Worm (Caenorhabditis elegans): ENCODE data around the gene srh-27.
"Not testable (repeated sequence)": the region's sequence is repeated elsewhere in the genome, so short reads cannot be mapped to it uniquely, and the experiment has no call there.

The srh-27 gene

DNA sequence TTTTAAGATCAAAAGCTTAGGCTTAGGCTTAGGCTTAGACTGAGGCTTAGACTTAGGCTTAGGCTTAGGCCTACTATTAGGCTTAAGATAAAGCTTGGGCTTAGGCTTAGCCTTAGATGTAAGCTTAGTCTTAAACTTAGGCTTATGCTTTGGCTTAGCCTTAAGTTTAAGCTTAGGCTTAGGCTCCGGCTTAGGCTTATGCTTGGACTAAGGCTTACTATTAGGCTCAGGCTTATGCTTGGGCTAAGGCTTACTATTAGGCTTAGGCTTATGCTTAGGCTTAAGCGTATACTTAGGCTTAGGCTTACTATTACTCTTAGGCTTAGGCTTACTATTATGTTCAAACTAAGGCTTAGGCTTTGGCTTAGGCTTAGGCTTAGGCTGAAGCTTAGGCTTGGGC lies 11.6 kb upstream of the srh-27 start:
- no peak for TF ChIP-seq W03F9.2 (tag; optimal IDR thresholded peaks at IDR 0.05)
- TF ChIP-seq him-1 (tag; optimal IDR thresholded peaks at IDR 0.05): no peak
- no peak for TF ChIP-seq dao-5 (tag; optimal IDR thresholded peaks at IDR 0.05)

DNA sequence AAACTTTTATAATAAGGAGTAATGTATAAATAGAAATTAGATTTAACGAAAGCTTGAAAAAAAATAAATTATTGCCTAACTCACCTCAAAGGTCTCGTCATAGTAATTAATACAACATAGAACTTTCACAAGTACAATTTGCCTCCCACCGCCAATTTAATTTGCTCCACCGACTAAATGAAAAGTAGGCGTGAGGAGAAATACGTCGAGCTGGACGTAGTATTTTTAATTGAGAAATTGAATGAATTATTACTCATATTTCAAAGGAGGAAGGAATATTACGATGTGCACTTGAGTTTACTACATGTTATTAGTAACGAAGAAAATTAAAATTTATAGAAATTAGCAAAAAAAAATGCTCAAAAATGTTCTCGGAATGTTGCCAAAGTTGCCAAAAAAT lies 9.9 kb upstream of the srh-27 start, which contains the start of gene Y57A10C.9:
Gene Y57A10C.9 (minus strand): TSS at position 101 of the 400 bp plus-strand sequence.
- TF ChIP-seq him-1 (tag; optimal IDR thresholded peaks at IDR 0.05) (no peak), dao-5 (tag; optimal IDR thresholded peaks at IDR 0.05) (no peak), W03F9.2 (tag; optimal IDR thresholded peaks at IDR 0.05) (no peak)

ce11 chrII:12441164-12441563 lies 7.2 kb upstream of the srh-27 start, which contains the start of gene Y57A10C.10:
TSS of gene Y57A10C.10 (minus strand) at chrII:12441264.
- TF ChIP-seq W03F9.2, him-1, dao-5 (tag; optimal IDR thresholded peaks at IDR 0.05): not testable (repeated sequence)

DNA sequence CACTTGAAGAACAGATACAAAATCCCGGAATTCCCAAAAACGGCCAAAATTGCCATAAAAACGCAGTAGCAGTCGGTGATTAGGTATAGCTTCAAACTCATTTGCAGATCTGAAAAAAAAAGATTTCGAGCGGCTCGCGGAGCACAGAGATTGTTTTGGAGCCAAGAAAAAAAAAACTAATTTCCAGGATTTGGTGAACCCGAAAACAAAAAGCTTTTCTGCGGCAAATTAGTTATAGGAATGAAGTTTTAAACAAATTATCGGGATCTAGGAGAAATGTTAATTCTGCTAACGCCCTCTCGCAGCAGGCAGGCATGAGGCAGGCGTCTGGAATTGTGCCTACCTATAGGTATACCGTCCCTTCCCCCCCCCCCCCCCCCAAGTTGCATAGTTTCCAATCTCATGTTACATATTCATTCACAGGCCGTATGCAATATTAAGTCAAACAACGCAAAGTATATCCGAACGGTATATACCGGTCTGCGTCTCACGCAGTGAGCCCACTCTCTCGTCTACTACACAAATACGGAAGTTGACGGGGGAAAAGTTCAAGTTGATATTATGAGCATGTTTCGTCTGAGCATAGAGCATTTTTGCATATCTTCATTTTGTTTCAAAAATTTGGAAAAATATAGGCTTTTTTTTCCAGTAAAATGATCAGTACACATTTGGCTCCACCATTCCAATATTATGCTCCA lies 3.5 kb upstream of the srh-27 start, which contains the start of the genes W05H5.1 and pitr-6:
Gene W05H5.1 (minus strand): TSS at position 101 of the 698 bp plus-strand sequence.
Gene pitr-6 (plus strand): TSS at position 648 of the 698 bp plus-strand sequence.
- TF ChIP-seq dao-5 (tag; optimal IDR thresholded peaks at IDR 0.05) (no peak), W03F9.2 (tag; optimal IDR thresholded peaks at IDR 0.05) (no peak), him-1 (tag; optimal IDR thresholded peaks at IDR 0.05) (no peak)

ce11 chrII:12449849-12450248 lies 1.5 kb downstream of the srh-27 start, which contains the start of gene sre-34:
TSS of gene sre-34 (plus strand) at chrII:12450149.
- TF ChIP-seq him-1 (tag; optimal IDR thresholded peaks at IDR 0.05) (no peak), dao-5 (tag; optimal IDR thresholded peaks at IDR 0.05) (no peak), W03F9.2 (tag; optimal IDR thresholded peaks at IDR 0.05) (no peak)

DNA sequence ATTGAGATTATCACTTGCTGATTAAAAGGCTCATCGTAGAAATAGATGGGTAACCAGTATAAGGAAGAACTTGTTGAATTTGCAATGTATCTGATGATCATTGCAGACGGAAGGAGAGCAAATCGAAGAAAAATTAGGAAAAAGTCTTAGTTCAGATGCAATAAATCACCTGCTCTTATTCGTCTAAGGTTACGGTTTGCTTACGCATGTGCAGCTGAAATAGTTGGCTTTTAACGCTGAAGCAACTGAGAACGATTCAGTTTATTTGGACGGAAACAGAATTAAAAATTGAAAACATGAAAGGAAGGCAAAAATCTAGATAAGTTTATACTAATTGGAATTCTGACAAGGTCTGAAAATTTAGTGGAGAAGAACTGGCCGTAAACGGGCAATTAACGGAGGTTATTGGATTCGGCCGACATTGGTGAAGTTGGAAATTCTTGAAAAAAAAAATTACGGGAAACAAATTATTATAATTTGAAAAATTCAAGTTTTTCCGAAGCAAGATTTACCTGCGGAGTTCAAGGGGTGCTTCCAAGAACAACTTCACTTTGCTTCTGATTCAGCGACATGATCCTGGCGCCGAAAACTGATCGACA lies 4.5 kb downstream of the srh-27 start, which contains the start of the genes sre-35 and sre-33:
Gene sre-35 (minus strand): TSS at position 101 of the 599 bp plus-strand sequence.
Gene sre-33 (plus strand): TSS at position 549 of the 599 bp plus-strand sequence.
- TF ChIP-seq him-1 (tag; optimal IDR thresholded peaks at IDR 0.05) (no peak), W03F9.2 (tag; optimal IDR thresholded peaks at IDR 0.05) (no peak), dao-5 (tag; optimal IDR thresholded peaks at IDR 0.05) (no peak)

DNA sequence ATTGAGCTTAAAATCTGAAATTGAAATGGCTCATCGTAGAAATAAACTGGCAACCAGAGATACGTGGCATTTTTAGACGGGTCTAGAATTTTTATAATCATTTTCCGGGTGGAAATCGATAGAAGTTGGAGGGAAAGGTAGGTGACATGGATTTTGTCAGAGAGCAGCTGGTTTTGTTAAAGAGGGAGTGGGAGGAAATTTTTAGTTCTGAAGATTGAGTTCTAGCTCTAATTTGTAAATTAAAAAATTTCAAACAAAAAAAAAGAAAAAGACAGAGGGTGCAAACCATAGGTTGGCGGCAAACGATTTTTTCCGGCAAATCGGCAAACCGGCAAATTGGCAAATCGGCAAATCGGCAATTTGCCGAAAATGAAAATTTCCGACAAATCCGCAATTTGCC lies 8.3 kb downstream of the srh-27 start, which contains the start of gene sre-32:
Gene sre-32 (minus strand): TSS at position 101 of the 400 bp plus-strand sequence.
- TF ChIP-seq him-1 (tag; optimal IDR thresholded peaks at IDR 0.05) (no peak), W03F9.2 (tag; optimal IDR thresholded peaks at IDR 0.05) (no peak), dao-5 (tag; optimal IDR thresholded peaks at IDR 0.05) (no peak)

DNA sequence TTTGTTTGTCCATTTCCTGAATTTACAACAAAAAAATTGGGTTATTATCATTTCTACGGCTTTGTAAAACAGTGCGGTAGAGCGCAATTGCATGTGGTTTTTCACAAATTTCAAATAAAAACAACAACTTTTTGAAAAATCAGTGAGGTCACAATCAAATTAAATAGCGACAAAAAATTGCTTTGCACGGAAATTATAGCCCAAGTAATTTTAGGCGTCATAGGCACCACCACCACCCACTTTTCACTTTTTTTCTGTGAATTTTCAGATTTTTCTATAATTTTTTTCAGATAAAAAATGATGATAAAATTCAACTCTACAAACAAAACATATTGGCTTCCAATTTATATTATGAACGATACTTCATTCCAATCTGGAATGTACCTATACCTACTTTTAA lies 8.9 kb downstream of the srh-27 start, which contains the start of gene sre-38:
Gene sre-38 (plus strand): TSS at position 301 of the 400 bp plus-strand sequence.
- TF ChIP-seq W03F9.2 (tag; optimal IDR thresholded peaks at IDR 0.05) (no peak), dao-5 (tag; optimal IDR thresholded peaks at IDR 0.05) (no peak), him-1 (tag; optimal IDR thresholded peaks at IDR 0.05) (no peak)

DNA sequence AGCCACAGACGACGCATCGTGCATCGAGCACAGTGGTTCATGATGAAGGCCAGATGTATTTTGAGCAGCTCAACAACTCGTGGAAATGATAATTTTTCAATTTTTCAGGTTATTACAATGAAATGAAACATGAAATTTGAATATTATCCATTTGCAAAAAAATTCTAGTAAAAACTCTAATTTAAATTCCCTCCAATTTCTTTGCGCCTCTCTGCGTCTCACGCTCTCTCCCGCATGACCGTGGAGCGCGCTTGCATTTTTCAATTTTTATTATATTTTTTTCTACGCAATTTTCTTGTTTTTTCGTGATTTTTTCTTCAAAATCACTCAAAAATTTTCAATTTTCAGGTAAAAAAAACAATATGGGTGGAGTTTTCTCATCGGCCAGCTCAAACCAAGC lies 11.1 kb downstream of the srh-27 start, which contains the start of gene tag-281:
Gene tag-281 (plus strand): TSS at position 340 of the 400 bp plus-strand sequence.
- peak; percentile 72 for TF ChIP-seq W03F9.2 (tag; optimal IDR thresholded peaks at IDR 0.05)
- TF ChIP-seq him-1 (tag; optimal IDR thresholded peaks at IDR 0.05): no peak

ce11 chrII:12460602-12461453 lies 12.5 kb downstream of the srh-27 start, which contains the start of gene tag-280:
TSS of gene tag-280 (plus strand) at chrII:12460652.
- no peak for TF ChIP-seq W03F9.2 (tag; optimal IDR thresholded peaks at IDR 0.05)
- no peak for TF ChIP-seq dao-5 (tag; optimal IDR thresholded peaks at IDR 0.05)
- no peak for TF ChIP-seq him-1 (tag; optimal IDR thresholded peaks at IDR 0.05)

- TF ChIP-seq dao-5 (tag; optimal IDR thresholded peaks at IDR 0.05) (no peak), him-1 (tag; optimal IDR thresholded peaks at IDR 0.05) (no peak), W03F9.2 (tag; optimal IDR thresholded peaks at IDR 0.05) (no peak)
Measured at ce11 chrII:12462244-12462643, 13.9 kb downstream of the srh-27 start, which contains the start of gene F15A4.2. TSS of gene F15A4.2 (plus strand) at chrII:12462544.

DNA sequence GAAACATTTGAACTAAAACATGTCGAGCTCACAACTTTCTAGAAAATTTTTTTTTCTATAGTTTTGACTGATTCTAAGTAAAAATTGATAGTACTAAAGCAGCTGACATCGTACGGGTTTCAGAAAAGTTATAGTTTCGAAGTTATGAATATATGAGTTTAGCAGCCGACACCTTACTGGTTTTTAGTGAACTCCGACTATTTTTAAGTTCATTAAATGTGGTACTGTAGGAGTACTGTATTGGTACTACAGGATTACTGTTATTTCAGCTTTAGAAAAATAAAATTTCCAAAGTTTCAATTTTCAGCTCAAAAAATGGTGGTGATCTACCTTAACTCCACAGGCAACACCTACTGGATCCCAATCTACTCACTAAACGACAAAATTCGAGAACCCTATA lies 17.2 kb downstream of the srh-27 start, which contains the start of gene sre-37:
Gene sre-37 (plus strand): TSS at position 301 of the 400 bp plus-strand sequence.
- TF ChIP-seq him-1 (tag; optimal IDR thresholded peaks at IDR 0.05): no peak
- no peak for TF ChIP-seq W03F9.2 (tag; optimal IDR thresholded peaks at IDR 0.05)
- TF ChIP-seq dao-5 (tag; optimal IDR thresholded peaks at IDR 0.05): no peak

DNA sequence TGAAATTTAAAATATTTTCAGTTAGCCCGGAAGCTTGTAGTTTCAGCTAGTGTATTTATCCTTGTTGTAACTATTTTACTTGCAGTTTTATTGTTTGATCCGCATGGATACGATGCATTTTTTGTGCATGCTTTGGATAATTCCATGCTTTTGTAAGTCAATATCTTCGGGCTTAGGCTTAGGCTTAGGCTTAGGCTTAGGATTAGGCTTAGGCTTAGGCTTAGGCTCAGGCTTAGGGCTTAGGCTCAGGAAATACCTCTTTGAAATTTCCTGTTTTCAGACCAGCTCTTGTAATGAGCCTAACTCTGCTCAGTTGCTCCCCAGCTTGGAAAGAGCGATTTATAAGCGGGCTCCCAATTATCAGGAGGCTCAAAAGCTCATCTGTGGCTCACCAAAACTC lies 18.7 kb downstream of the srh-27 start, which contains the start of gene srg-16:
Gene srg-16 (plus strand): TSS at position 87 of the 400 bp plus-strand sequence.
- TF ChIP-seq dao-5 (tag; optimal IDR thresholded peaks at IDR 0.05) (no peak), him-1 (tag; optimal IDR thresholded peaks at IDR 0.05) (no peak), W03F9.2 (tag; optimal IDR thresholded peaks at IDR 0.05) (no peak)
